Fruit fly (Drosophila melanogaster): ENCODE data around the gene CG33127.

CG33127 gene

DNA sequence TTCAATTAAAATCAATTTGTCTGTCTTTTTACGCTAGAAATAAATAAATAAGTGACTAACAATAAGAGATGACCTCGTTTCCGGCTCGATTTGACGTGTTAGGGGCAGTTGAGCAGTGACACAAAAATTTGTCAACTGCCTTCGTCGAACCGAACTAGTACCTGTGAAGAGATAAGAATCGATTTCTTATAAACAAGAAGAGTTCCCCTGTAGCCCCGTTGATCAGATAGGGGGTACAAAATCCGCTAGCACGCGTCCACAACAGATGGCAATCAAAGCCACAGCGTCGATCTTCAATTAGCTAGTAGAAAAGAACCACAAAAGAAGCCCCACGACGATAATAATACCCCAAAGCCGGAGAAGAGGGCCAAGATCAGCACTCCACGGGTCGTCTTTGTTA, 49.8 kb downstream of the CG33127 start:
- TF ChIP-seq dsx (GFP tag; optimal IDR thresholded peaks at IDR 0.05; ENCODE audit: poor library complexity, severe bottlenecking) = no peak
- no peak for TF ChIP-seq Ets96B (tag; optimal IDR thresholded peaks at IDR 0.05)
- no peak for TF ChIP-seq CG11762 (GFP tag; optimal IDR thresholded peaks at IDR 0.05; ENCODE audit: insufficient read depth)

All from whole organism, prepupa.